Fruit fly (Drosophila melanogaster) whole organism, embryonic: Measurements from ENCODE around the gene Rbf.

Experiments used
- BEAF-32 ChIP-seq: fragments of 200-800 bp; sonication (Bioruptor generic); optimal IDR thresholded peaks from 3 replicates; lab custom pipeline; 2017; ENCODE audit warnings: missing biosample characterization, missing genetic modification characterization, mild to moderate bottlenecking, moderate library complexity, missing genetic modification reagents
- CG10462 ChIP-seq: fragments of 200-800 bp; sonication (Bioruptor generic); optimal IDR thresholded peaks from 2 replicates; lab custom pipeline; 2016; ENCODE audit warnings: missing biosample characterization, missing genetic modification characterization
- CG10543 ChIP-seq: fragments of 200-800 bp; sonication (Bioruptor generic); optimal IDR thresholded peaks from 3 replicates; lab custom pipeline; 2017; ENCODE audit warnings: missing biosample characterization, mild to moderate bottlenecking, missing genetic modification characterization, moderate library complexity
- CG12104 ChIP-seq: fragments of 200-800 bp; sonication (Bioruptor generic); optimal IDR thresholded peaks from 3 replicates; lab custom pipeline; 2016; ENCODE audit warnings: missing biosample characterization, missing genetic modification characterization
- CG12155 ChIP-seq: fragments of 200-800 bp; sonication (Bioruptor generic); optimal IDR thresholded peaks from 3 replicates; lab custom pipeline; 2016; ENCODE audit warnings: missing biosample characterization, missing genetic modification characterization
- CG15269 ChIP-seq: fragments of 200-800 bp; sonication (Bioruptor generic); optimal IDR thresholded peaks from 2 replicates; lab custom pipeline; 2018; ENCODE audit warnings: missing biosample characterization, mild to moderate bottlenecking, missing genetic modification characterization, moderate library complexity
- CG15514 ChIP-seq: fragments of 200-800 bp; sonication (Bioruptor generic); optimal IDR thresholded peaks from 3 replicates; lab custom pipeline; 2017; ENCODE audit warnings: missing biosample characterization, missing genetic modification characterization, mild to moderate bottlenecking, moderate library complexity, missing genetic modification reagents
- CG17328 ChIP-seq: fragments of 200-800 bp; sonication (Bioruptor generic); IDR thresholded peaks from 2 replicates; pipeline ENCODE4 v1.3.6; 2022; ENCODE audit warnings: missing biosample characterization, missing genetic modification characterization
- CG17912 ChIP-seq: fragments of 200-800 bp; sonication (Bioruptor generic); optimal IDR thresholded peaks from 2 replicates; lab custom pipeline; 2018; ENCODE audit warnings: missing biosample characterization, mild to moderate bottlenecking, missing genetic modification characterization
- CG18262 ChIP-seq: fragments of 200-800 bp; optimal IDR thresholded peaks from 3 replicates; lab custom pipeline; 2019; ENCODE audit warnings: missing biosample characterization, mild to moderate bottlenecking, missing genetic modification characterization, moderate library complexity
- CG1832 ChIP-seq: fragments of 200-800 bp; sonication (Bioruptor generic); optimal IDR thresholded peaks from 2 replicates; lab custom pipeline; 2017; ENCODE audit warnings: missing biosample characterization, mild to moderate bottlenecking, missing genetic modification characterization, inconsistent platforms
- CG18599 ChIP-seq: fragments of 200-800 bp; sonication (Bioruptor generic); optimal IDR thresholded peaks from 3 replicates; lab custom pipeline; 2017; ENCODE audit warnings: missing biosample characterization, missing genetic modification characterization, mild to moderate bottlenecking, moderate library complexity, missing genetic modification reagents
- CG18619 ChIP-seq: fragments of 200-800 bp; sonication (Bioruptor generic); optimal IDR thresholded peaks from 3 replicates; lab custom pipeline; 2017; ENCODE audit warnings: missing biosample characterization, mild to moderate bottlenecking, missing genetic modification characterization
- CG2129 ChIP-seq: fragments of 200-800 bp; sonication (Bioruptor generic); IDR thresholded peaks from 2 replicates; pipeline ENCODE4 v1.3.6; 2022; ENCODE audit warnings: missing biosample characterization, missing genetic modification characterization; ENCODE audit not compliant: partially characterized antibody
- CG2202 ChIP-seq: fragments of 200-800 bp; sonication (Bioruptor generic); optimal IDR thresholded peaks from 2 replicates; lab custom pipeline; 2018; ENCODE audit warnings: missing biosample characterization, mild to moderate bottlenecking, missing genetic modification characterization
- CG31388 ChIP-seq: fragments of 200-800 bp; sonication (Bioruptor generic); optimal IDR thresholded peaks from 2 replicates; lab custom pipeline; 2016; ENCODE audit warnings: missing biosample characterization, missing genetic modification characterization
- CG4730 ChIP-seq: fragments of 200-800 bp; sonication (Bioruptor generic); IDR thresholded peaks from 2 replicates; pipeline ENCODE4 v1.3.6; 2022; ENCODE audit warnings: missing biosample characterization, missing genetic modification characterization
- CG5180 ChIP-seq: fragments of 200-800 bp; sonication (Bioruptor generic); optimal IDR thresholded peaks from 3 replicates; lab custom pipeline; 2017; ENCODE audit warnings: missing biosample characterization, missing genetic modification characterization, mild to moderate bottlenecking, moderate library complexity, missing genetic modification reagents
- CG5245 ChIP-seq: fragments of 200-800 bp; sonication (Bioruptor generic); optimal IDR thresholded peaks from 3 replicates; lab custom pipeline; 2016; ENCODE audit warnings: missing biosample characterization, missing genetic modification characterization
- CG7357 ChIP-seq: fragments of 200-800 bp; sonication (Bioruptor generic); IDR thresholded peaks from 3 replicates; pipeline ENCODE4 v1.3.6; 2022; ENCODE audit warnings: missing biosample characterization, missing genetic modification characterization
- CG8388 ChIP-seq: fragments of 200-800 bp; sonication (Bioruptor generic); optimal IDR thresholded peaks from 2 replicates; lab custom pipeline; 2019; ENCODE audit warnings: missing biosample characterization, mild to moderate bottlenecking, missing genetic modification characterization, moderate library complexity
- CG8478 ChIP-seq: fragments of >200 bp; optimal IDR thresholded peaks from 2 replicates; lab custom pipeline; 2018
- CG8924 ChIP-seq: fragments of 200-800 bp; optimal IDR thresholded peaks from 3 replicates; lab custom pipeline; 2019; ENCODE audit warnings: missing biosample characterization, mild to moderate bottlenecking, missing genetic modification characterization, moderate library complexity
- CG9215 ChIP-seq: fragments of 200-800 bp; sonication (Bioruptor generic); IDR thresholded peaks from 2 replicates; pipeline ENCODE4 v1.3.6; 2022; ENCODE audit warnings: missing biosample characterization, missing genetic modification characterization
- CG9932 ChIP-seq: fragments of 200-800 bp; sonication (Bioruptor generic); IDR thresholded peaks from 2 replicates; pipeline ENCODE4 v1.3.6; 2022; ENCODE audit warnings: missing biosample characterization, missing genetic modification characterization
- Dad ChIP-seq: fragments of 200-800 bp; sonication (Bioruptor generic); optimal IDR thresholded peaks from 3 replicates; lab custom pipeline; 2016; ENCODE audit warnings: missing biosample characterization, missing genetic modification characterization
- Dll ChIP-seq: fragments of 200-800 bp; sonication (Bioruptor generic); IDR thresholded peaks from 4 replicates; pipeline ENCODE4 v1.3.6; 2022; ENCODE audit warnings: missing biosample characterization, missing genetic modification characterization; ENCODE audit not compliant: partially characterized antibody
- Gsc ChIP-seq: fragments of 200-800 bp; sonication (Bioruptor generic); IDR thresholded peaks from 2 replicates; pipeline ENCODE4 v1.3.6; 2022; ENCODE audit warnings: missing biosample characterization, missing genetic modification characterization
- HHEX ChIP-seq: fragments of 200-800 bp; sonication (Bioruptor generic); optimal IDR thresholded peaks from 3 replicates; lab custom pipeline; 2017; ENCODE audit warnings: missing biosample characterization, mild to moderate bottlenecking, missing genetic modification characterization, missing genetic modification reagents
- HLH4C ChIP-seq: fragments of 200-800 bp; sonication (Bioruptor generic); IDR thresholded peaks from 3 replicates; pipeline ENCODE4 v1.3.6; 2022; ENCODE audit warnings: missing biosample characterization, missing genetic modification characterization; ENCODE audit not compliant: partially characterized antibody
- HmgZ ChIP-seq: fragments of 200-800 bp; sonication (Bioruptor generic); optimal IDR thresholded peaks from 2 replicates; lab custom pipeline; 2018; ENCODE audit warnings: missing biosample characterization, mild to moderate bottlenecking, missing genetic modification characterization
- Lpt ChIP-seq: fragments of >200 bp; optimal IDR thresholded peaks from 2 replicates; lab custom pipeline; 2018; ENCODE audit warnings: missing biosample characterization, missing genetic modification characterization
- MBD-R2 ChIP-seq: fragments of 200-800 bp; sonication (Bioruptor generic); IDR thresholded peaks from 2 replicates; pipeline ENCODE4 v1.3.6; 2022; ENCODE audit warnings: missing biosample characterization, missing genetic modification characterization
- Meics ChIP-seq: fragments of 200-800 bp; sonication (Bioruptor generic); optimal IDR thresholded peaks from 2 replicates; lab custom pipeline; 2017; ENCODE audit warnings: missing biosample characterization, mild to moderate bottlenecking, missing genetic modification characterization
- Oli ChIP-seq: fragments of 200-800 bp; sonication (Bioruptor generic); optimal IDR thresholded peaks from 2 replicates; lab custom pipeline; 2018; ENCODE audit warnings: missing biosample characterization, mild to moderate bottlenecking, missing genetic modification characterization, moderate library complexity
- ab ChIP-seq: fragments of 200-800 bp; sonication (Bioruptor generic); optimal IDR thresholded peaks from 2 replicates; lab custom pipeline; 2016; ENCODE audit warnings: missing biosample characterization, missing genetic modification characterization
- bsh ChIP-seq, 2 experiments: fragments of 200-800 bp; sonication (Bioruptor generic); optimal IDR thresholded peaks; 2 replicates each; lab custom pipeline; 2017 to 2018; ENCODE audit warnings: mild to moderate bottlenecking in 2 of 2, missing biosample characterization in 2 of 2, missing genetic modification characterization in 2 of 2, moderate library complexity in 1 of 2
- exex ChIP-seq: fragments of 200-800 bp; sonication (Bioruptor generic); optimal IDR thresholded peaks from 4 replicates; lab custom pipeline; 2018; ENCODE audit warnings: missing biosample characterization, mild to moderate bottlenecking, missing genetic modification characterization, moderate library complexity
- fd102C ChIP-seq: fragments of 200-800 bp; sonication (Bioruptor generic); optimal IDR thresholded peaks from 2 replicates; lab custom pipeline; 2018; ENCODE audit warnings: missing biosample characterization, mild to moderate bottlenecking, missing genetic modification characterization, moderate library complexity
- gro ChIP-seq: fragments of 200-800 bp; sonication (Bioruptor generic); optimal IDR thresholded peaks from 2 replicates; lab custom pipeline; 2016; ENCODE audit warnings: missing biosample characterization, missing genetic modification characterization
- inv ChIP-seq: fragments of 200-800 bp; sonication (Bioruptor generic); IDR thresholded peaks from 2 replicates; pipeline ENCODE4 v1.3.6; 2022; ENCODE audit warnings: missing biosample characterization, missing genetic modification characterization; ENCODE audit not compliant: partially characterized antibody
- lbe ChIP-seq: fragments of 200-800 bp; sonication (Bioruptor generic); optimal IDR thresholded peaks from 2 replicates; lab custom pipeline; 2016; ENCODE audit warnings: missing biosample characterization, mild to moderate bottlenecking, missing genetic modification characterization
- pb ChIP-seq: fragments of 200-800 bp; sonication (Bioruptor generic); optimal IDR thresholded peaks from 3 replicates; lab custom pipeline; 2016; ENCODE audit warnings: missing biosample characterization, missing genetic modification characterization
- ro ChIP-seq: fragments of 200-800 bp; sonication (Bioruptor generic); IDR thresholded peaks from 2 replicates; pipeline ENCODE4 v1.3.6; 2022; ENCODE audit warnings: missing biosample characterization, missing genetic modification characterization
- row ChIP-seq: fragments of 200-800 bp; sonication (Bioruptor generic); IDR thresholded peaks from 3 replicates; pipeline ENCODE4 v1.3.6; 2022; ENCODE audit warnings: missing biosample characterization, missing genetic modification characterization
- run ChIP-seq: fragments of 200-800 bp; sonication (Bioruptor generic); optimal IDR thresholded peaks from 3 replicates; lab custom pipeline; 2018; ENCODE audit warnings: missing biosample characterization, mild to moderate bottlenecking, missing genetic modification characterization
- salm ChIP-seq: fragments of 200-800 bp; sonication (Bioruptor generic); optimal IDR thresholded peaks from 2 replicates; lab custom pipeline; 2018; ENCODE audit warnings: missing biosample characterization, mild to moderate bottlenecking, missing genetic modification characterization
- slou ChIP-seq: fragments of 200-800 bp; sonication (Bioruptor generic); optimal IDR thresholded peaks from 3 replicates; lab custom pipeline; 2016; ENCODE audit warnings: missing biosample characterization, missing genetic modification characterization
- trh ChIP-seq: fragments of 200-800 bp; sonication (Bioruptor generic); optimal IDR thresholded peaks from 2 replicates; lab custom pipeline; 2016; ENCODE audit warnings: missing biosample characterization, missing genetic modification characterization
- unpg ChIP-seq: fragments of 200-800 bp; sonication (Bioruptor generic); optimal IDR thresholded peaks from 3 replicates; lab custom pipeline; 2018; ENCODE audit warnings: missing biosample characterization, mild to moderate bottlenecking, missing genetic modification characterization, moderate library complexity
- zfh1 ChIP-seq: fragments of 200-800 bp; sonication (Bioruptor generic); IDR thresholded peaks from 3 replicates; pipeline ENCODE4 v1.3.6; 2022; ENCODE audit warnings: missing biosample characterization, missing genetic modification characterization

The Rbf gene

dm6 chrX:843489-843888 lies 42.2 kb upstream of the Rbf start (continued):
- TF ChIP-seq run (tag; lab: Kevin White, UChicago) (no peak), CG2202 (no peak), lbe (GFP tag; lab: Kevin White, UChicago) (no peak), CG5180 (GFP tag; lab: Kevin White, UChicago) (no peak), Dll (GFP tag; lab: Robert Waterston, UW) (no peak), CG17328 (GFP tag; lab: Robert Waterston, UW) (0 out of 2 replicates have a peak, but pooled peaks have one; percentile 35), CG12155 (GFP tag; lab: Kevin White, UChicago) (no peak), salm (tag; lab: Kevin White, UChicago) (no peak), CG18599 (no peak), CG10543 (GFP tag; lab: Kevin White, UChicago) (no peak), HHEX (GFP tag; lab: Kevin White, UChicago) (no peak), slou (GFP tag; lab: Kevin White, UChicago) (no peak), CG15514 (GFP tag; lab: Kevin White, UChicago) (peak; percentile 11), CG9215 (GFP tag; lab: Robert Waterston, UW) (no peak), CG4730 (GFP tag; lab: Robert Waterston, UW) (no peak), CG2129 (GFP tag; lab: Robert Waterston, UW) (no peak), CG8924 (tag; lab: Kevin White, UChicago) (no peak), CG18619 (GFP tag; lab: Kevin White, UChicago) (peak; percentile 2), CG12104 (GFP tag; lab: Kevin White, UChicago) (no peak), MBD-R2 (no peak), fd102C (GFP tag; lab: Kevin White, UChicago) (no peak), ab (GFP tag; lab: Kevin White, UChicago) (no peak), Lpt (no peak), pb (GFP tag; lab: Kevin White, UChicago) (no peak), CG8478 (lab: Kevin White, UChicago) (peak; percentile 66), trh (no peak), CG31388 (GFP tag; lab: Kevin White, UChicago) (no peak), CG8388 (GFP tag; lab: Kevin White, UChicago) (no peak), row (GFP tag; lab: Robert Waterston, UW) (peak; percentile 45), CG9932 (GFP tag; lab: Robert Waterston, UW) (peak; percentile 15; the same call in 1 of the 2 replicates), ro (no peak), Oli (tag; lab: Kevin White, UChicago) (peak; percentile 12), CG5245 (no peak), inv (GFP tag; lab: Robert Waterston, UW) (peak; percentile 22; the same call in 1 of the 2 replicates), HLH4C (GFP tag; lab: Robert Waterston, UW) (peak; percentile 76), bsh (GFP tag; optimal IDR thresholded peaks at IDR 0.05; lab: Kevin White, UChicago) (no peak), CG10462 (GFP tag; lab: Kevin White, UChicago) (no peak), HmgZ (tag; lab: Kevin White, UChicago) (peak; percentile 5), gro (GFP tag; lab: Kevin White, UChicago) (no peak), Meics (GFP tag; lab: Kevin White, UChicago) (no peak), Gsc (no peak), CG7357 (GFP tag; lab: Robert Waterston, UW) (no peak), Dad (GFP tag; lab: Kevin White, UChicago) (no peak), zfh1 (GFP tag; lab: Robert Waterston, UW) (no peak), exex (no peak), CG18262 (tag; lab: Kevin White, UChicago) (no peak), CG17912 (no peak), CG1832 (GFP tag; lab: Kevin White, UChicago) (no peak), unpg (GFP tag; lab: Kevin White, UChicago) (peak; percentile 37), CG15269 (tag; lab: Kevin White, UChicago) (peak; percentile 1), BEAF-32 (no peak)
